Fruit fly (Drosophila melanogaster) whole organism, embryonic: Measurements from ENCODE around the gene mbt.

Experiments
- Abd-B ChIP-seq: fragments of 200-800 bp; sonication (Bioruptor generic); optimal IDR thresholded peaks from 2 replicates; lab custom pipeline; 2018; ENCODE audit warnings: missing biosample characterization, mild to moderate bottlenecking, missing genetic modification characterization, moderate library complexity
- Adf1 ChIP-seq: fragments of 200-800 bp; sonication (Bioruptor generic); IDR thresholded peaks from 2 replicates; pipeline ENCODE4 v1.3.6; 2022; ENCODE audit warnings: missing biosample characterization, missing genetic modification characterization
- CG12659 ChIP-seq: fragments of 200-800 bp; sonication (Bioruptor generic); optimal IDR thresholded peaks from 3 replicates; lab custom pipeline; 2017; ENCODE audit warnings: mild to moderate bottlenecking, missing biosample characterization, missing genetic modification reagents, missing genetic modification characterization
- CG13775 ChIP-seq: fragments of 200-800 bp; sonication (Bioruptor generic); optimal IDR thresholded peaks from 3 replicates; lab custom pipeline; 2017; ENCODE audit warnings: missing biosample characterization, mild to moderate bottlenecking, missing genetic modification characterization
- CG14710 ChIP-seq: fragments of 200-800 bp; sonication (Bioruptor generic); optimal IDR thresholded peaks from 3 replicates; lab custom pipeline; 2019; ENCODE audit warnings: missing biosample characterization, mild to moderate bottlenecking, missing genetic modification characterization, moderate library complexity
- CG1603 ChIP-seq: fragments of 200-800 bp; sonication (Bioruptor generic); optimal IDR thresholded peaks from 2 replicates; lab custom pipeline; 2019; ENCODE audit warnings: missing biosample characterization, mild to moderate bottlenecking, missing genetic modification characterization, moderate library complexity
- CG17361 ChIP-seq: fragments of 200-800 bp; sonication (Bioruptor generic); IDR thresholded peaks from 3 replicates; pipeline ENCODE4 v1.3.6; 2022; ENCODE audit warnings: missing biosample characterization, missing genetic modification characterization
- CG18011 ChIP-seq: fragments of 200-800 bp; sonication (Bioruptor generic); optimal IDR thresholded peaks from 2 replicates; lab custom pipeline; 2017; ENCODE audit warnings: missing biosample characterization, missing genetic modification characterization, mild to moderate bottlenecking, moderate library complexity, missing genotype
- CG2129 ChIP-seq: fragments of 200-800 bp; sonication (Bioruptor generic); IDR thresholded peaks from 2 replicates; pipeline ENCODE4 v1.3.6; 2022; ENCODE audit warnings: missing biosample characterization, missing genetic modification characterization; ENCODE audit not compliant: partially characterized antibody
- CG2712 ChIP-seq: fragments of 200-800 bp; optimal IDR thresholded peaks from 3 replicates; lab custom pipeline; 2019; ENCODE audit warnings: missing biosample characterization, mild to moderate bottlenecking, missing genetic modification characterization, moderate library complexity
- CG4617 ChIP-seq: fragments of 200-800 bp; sonication (Bioruptor generic); optimal IDR thresholded peaks from 3 replicates; lab custom pipeline; 2016; ENCODE audit warnings: missing biosample characterization, missing genetic modification characterization, borderline replicate concordance
- CG8478 ChIP-seq: fragments of >200 bp; optimal IDR thresholded peaks from 2 replicates; lab custom pipeline; 2018
- CG8924 ChIP-seq: fragments of 200-800 bp; optimal IDR thresholded peaks from 3 replicates; lab custom pipeline; 2019; ENCODE audit warnings: missing biosample characterization, mild to moderate bottlenecking, missing genetic modification characterization, moderate library complexity
- CG9437 ChIP-seq: fragments of 200-800 bp; sonication (Bioruptor generic); optimal IDR thresholded peaks from 2 replicates; lab custom pipeline; 2018; ENCODE audit warnings: missing biosample characterization, mild to moderate bottlenecking, missing genetic modification characterization
- Doc2 ChIP-seq: fragments of 200-800 bp; sonication (Bioruptor generic); IDR thresholded peaks from 2 replicates; pipeline ENCODE4 v1.3.6; 2022; ENCODE audit warnings: missing biosample characterization, missing genetic modification characterization
- Dp ChIP-seq: fragments of 200-800 bp; sonication (Bioruptor generic); optimal IDR thresholded peaks from 2 replicates; lab custom pipeline; 2018; ENCODE audit warnings: missing biosample characterization, mild to moderate bottlenecking, missing genetic modification characterization, moderate library complexity
- Ets65A ChIP-seq: fragments of 200-800 bp; sonication (Bioruptor generic); peaks from one replicate; lab custom pipeline; 2016; ENCODE audit warnings: missing biosample characterization, missing genetic modification characterization
- H15 ChIP-seq: fragments of 200-800 bp; sonication (Bioruptor generic); IDR thresholded peaks from 3 replicates; pipeline ENCODE4 v1.3.6; 2022; ENCODE audit warnings: missing biosample characterization, missing genetic modification characterization
- HmgZ ChIP-seq: fragments of 200-800 bp; sonication (Bioruptor generic); optimal IDR thresholded peaks from 2 replicates; lab custom pipeline; 2018; ENCODE audit warnings: missing biosample characterization, mild to moderate bottlenecking, missing genetic modification characterization
- Hr39 ChIP-seq: fragments of >200 bp; optimal IDR thresholded peaks from 2 replicates; lab custom pipeline; 2017
- Hr51 ChIP-seq, 2 experiments: fragments of 200-800 bp; sonication (Bioruptor generic); optimal IDR thresholded peaks; 2 replicates in 1 of 2; 3 replicates in 1 of 2; lab custom pipeline; 2016 to 2018; ENCODE audit warnings: missing biosample characterization in 2 of 2, missing genetic modification characterization in 2 of 2, mild to moderate bottlenecking in 1 of 2, moderate library complexity in 1 of 2
- Lhr ChIP-seq: fragments of 200-800 bp; sonication (Bioruptor generic); optimal IDR thresholded peaks from 3 replicates; lab custom pipeline; 2017; ENCODE audit warnings: mild to moderate bottlenecking, missing biosample characterization, missing genetic modification reagents, missing genetic modification characterization
- MBD-R2 ChIP-seq: fragments of 200-800 bp; sonication (Bioruptor generic); IDR thresholded peaks from 2 replicates; pipeline ENCODE4 v1.3.6; 2022; ENCODE audit warnings: missing biosample characterization, missing genetic modification characterization
- Opbp ChIP-seq: fragments of 200-800 bp; sonication (Bioruptor generic); IDR thresholded peaks from 3 replicates; pipeline ENCODE4 v1.3.6; 2022; ENCODE audit warnings: missing biosample characterization, missing genetic modification characterization; ENCODE audit not compliant: partially characterized antibody
- Pdp1 ChIP-seq, 2 experiments: fragments of 200-800 bp; sonication (Bioruptor generic); optimal IDR thresholded peaks; 3 replicates each; lab custom pipeline; 2016; ENCODE audit warnings: missing biosample characterization in 2 of 2, missing genetic modification characterization in 2 of 2, mild to moderate bottlenecking in 1 of 2, moderate library complexity in 1 of 2
- Sin3A ChIP-seq: fragments of >200 bp; optimal IDR thresholded peaks from 2 replicates; lab custom pipeline; 2018
- Sry-δ ChIP-seq: fragments of 200-800 bp; sonication (Bioruptor generic); optimal IDR thresholded peaks from 2 replicates; lab custom pipeline; 2016; ENCODE audit warnings: missing biosample characterization, missing genetic modification characterization
- Xbp1 ChIP-seq: fragments of 200-800 bp; sonication (Bioruptor generic); optimal IDR thresholded peaks from 3 replicates; lab custom pipeline; 2016; ENCODE audit warnings: missing biosample characterization, mild to moderate bottlenecking, missing genetic modification characterization
- amos ChIP-seq: fragments of 200-800 bp; sonication (Bioruptor generic); IDR thresholded peaks from 2 replicates; pipeline ENCODE4 v1.3.6; 2022; ENCODE audit warnings: missing biosample characterization, missing genetic modification characterization; ENCODE audit not compliant: partially characterized antibody
- br ChIP-seq: fragments of >200 bp; optimal IDR thresholded peaks from 2 replicates; lab custom pipeline; 2017
- fd96Cb ChIP-seq: fragments of 200-800 bp; sonication (Bioruptor generic); optimal IDR thresholded peaks from 2 replicates; lab custom pipeline; 2018; ENCODE audit warnings: missing biosample characterization, mild to moderate bottlenecking, missing genetic modification characterization, moderate library complexity
- hbn ChIP-seq: fragments of 200-800 bp; sonication (Bioruptor generic); IDR thresholded peaks from 2 replicates; pipeline ENCODE4 v1.3.6; 2022; ENCODE audit warnings: missing biosample characterization, missing genetic modification characterization; ENCODE audit not compliant: partially characterized antibody
- mld ChIP-seq: fragments of 200-800 bp; sonication (Bioruptor generic); IDR thresholded peaks from 3 replicates; pipeline ENCODE4 v1.3.6; 2022; ENCODE audit warnings: missing biosample characterization, missing genetic modification characterization; ENCODE audit not compliant: partially characterized antibody
- nom ChIP-seq: fragments of 200-800 bp; sonication (Bioruptor generic); optimal IDR thresholded peaks from 2 replicates; lab custom pipeline; 2017; ENCODE audit warnings: missing biosample characterization, missing genetic modification characterization, mild to moderate bottlenecking, moderate library complexity, missing genetic modification reagents
- pan ChIP-seq, 4 experiments: fragments of >200 bp in 3 of 4; fragments of 200-800 bp in 1 of 4; sonication (Bioruptor generic) in 1 of 4; optimal IDR thresholded peaks in 3 of 4; IDR thresholded peaks in 1 of 4; 2 replicates each; pipeline versions ENCODE4 v1.3.6 to Lab custom; 2017 to 2022; ENCODE audit warnings: missing biosample characterization in 2 of 4, missing genetic modification characterization in 2 of 4, mixed read lengths in 1 of 4
- phol ChIP-seq: fragments of 200-800 bp; sonication (Bioruptor generic); optimal IDR thresholded peaks from 3 replicates; lab custom pipeline; 2018; ENCODE audit warnings: missing biosample characterization, mild to moderate bottlenecking, missing genetic modification characterization, moderate library complexity
- pita ChIP-seq: fragments of 200-800 bp; sonication (Bioruptor generic); optimal IDR thresholded peaks from 2 replicates; lab custom pipeline; 2017; ENCODE audit warnings: missing biosample characterization, mild to moderate bottlenecking, missing genetic modification characterization
- pzg ChIP-seq: fragments of 200-800 bp; sonication (Bioruptor generic); optimal IDR thresholded peaks from 3 replicates; lab custom pipeline; 2018; ENCODE audit warnings: missing biosample characterization, mild to moderate bottlenecking, missing genetic modification characterization, moderate library complexity
- sd ChIP-seq: fragments of 200-800 bp; sonication (Bioruptor generic); optimal IDR thresholded peaks from 3 replicates; lab custom pipeline; 2018; ENCODE audit warnings: missing biosample characterization, mild to moderate bottlenecking, missing genetic modification characterization, moderate library complexity
- trem ChIP-seq: fragments of 200-800 bp; optimal IDR thresholded peaks from 3 replicates; lab custom pipeline; 2019; ENCODE audit warnings: missing biosample characterization, mild to moderate bottlenecking, missing genetic modification characterization, moderate library complexity
- trh ChIP-seq: fragments of 200-800 bp; sonication (Bioruptor generic); optimal IDR thresholded peaks from 2 replicates; lab custom pipeline; 2016; ENCODE audit warnings: missing biosample characterization, missing genetic modification characterization
- unc-4 ChIP-seq: fragments of 200-800 bp; sonication (Bioruptor generic); IDR thresholded peaks from 2 replicates; pipeline ENCODE4 v1.3.6; 2022; ENCODE audit warnings: missing biosample characterization, missing genetic modification characterization; ENCODE audit not compliant: partially characterized antibody
- vnd ChIP-seq: fragments of 200-800 bp; sonication (Bioruptor generic); IDR thresholded peaks from 3 replicates; pipeline ENCODE4 v1.3.6; 2022; ENCODE audit warnings: missing biosample characterization, missing genetic modification characterization; ENCODE audit not compliant: partially characterized antibody

Gene mbt

dm6 chrX:16654931-16655409 is 44.5 kb downstream of the mbt start, which contains the start of the genes Nemp and r (continued):
- TF ChIP-seq Sry-δ (GFP tag; lab: Kevin White, UChicago) (peak; percentile 65), unc-4 (GFP tag; lab: Robert Waterston, UW) (peak; percentile 71), CG1603 (peak; percentile 47), CG17361 (GFP tag; lab: Robert Waterston, UW) (0 out of 3 replicates have a peak, but pooled peaks have one; percentile 12), CG12659 (peak; percentile 57), mld (GFP tag; lab: Robert Waterston, UW) (no peak), Adf1 (GFP tag; lab: Robert Waterston, UW) (no peak), Hr39 (lab: Kevin White, UChicago) (no peak), pzg (GFP tag; lab: Kevin White, UChicago) (peak; percentile 70), trh (no peak), CG2712 (peak; percentile 33), amos (peak; percentile 71), CG14710 (tag; lab: Kevin White, UChicago) (peak; percentile 71), trem (peak; percentile 24), Sin3A (peak; percentile 88), CG8924 (tag; lab: Kevin White, UChicago) (no peak), CG2129 (GFP tag; lab: Robert Waterston, UW) (peak; percentile 43), pita (GFP tag; lab: Kevin White, UChicago) (peak; percentile 84), CG4617 (GFP tag; lab: Kevin White, UChicago) (peak; percentile 14), Xbp1 (GFP tag; lab: Kevin White, UChicago) (no peak), CG13775 (no peak), br (no peak), Hr51 (GFP tag; optimal IDR thresholded peaks at IDR 0.05; lab: Kevin White, UChicago) (peak in 1 of 2 experiments; percentile 37), vnd (GFP tag; lab: Robert Waterston, UW) (peak; percentile 62; the same call in 2 of the 3 replicates), Pdp1 (GFP tag; optimal IDR thresholded peaks at IDR 0.05; lab: Kevin White, UChicago) (peak in 1 of 2 experiments; percentile 4), Doc2 (GFP tag; lab: Robert Waterston, UW) (no peak), CG9437 (GFP tag; lab: Kevin White, UChicago) (peak; percentile 100), phol (tag; lab: Kevin White, UChicago) (peak; percentile 45), CG18011 (GFP tag; lab: Kevin White, UChicago) (no peak), Abd-B (GFP tag; lab: Kevin White, UChicago) (peak; percentile 47), Opbp (GFP tag; lab: Robert Waterston, UW) (peak; percentile 65; the same call in 1 of the 3 replicates), pan (optimal IDR thresholded peaks at IDR 0.05; lab: Kevin White, UChicago) (no peak), pan (GFP tag; optimal IDR thresholded peaks at IDR 0.05 in 1 of 2, IDR thresholded peaks at IDR 0.05 in 1 of 2) (no peak), Lhr (peak; percentile 80), nom (GFP tag; lab: Kevin White, UChicago) (no peak), hbn (GFP tag; lab: Robert Waterston, UW) (peak; percentile 65), MBD-R2 (GFP tag; lab: Robert Waterston, UW) (peak; percentile 55; the same call in 1 of the 2 replicates), Ets65A (GFP tag; lab: Kevin White, UChicago) (no peak), fd96Cb (tag; lab: Kevin White, UChicago) (no peak), H15 (GFP tag; lab: Robert Waterston, UW) (no peak), Dp (GFP tag; lab: Kevin White, UChicago) (peak; percentile 75), CG8478 (lab: Kevin White, UChicago) (peak; percentile 60), HmgZ (tag; lab: Kevin White, UChicago) (peak; percentile 40), sd (tag; lab: Kevin White, UChicago) (peak; percentile 39)
